Worm (Caenorhabditis elegans): ENCODE results near the gene srv-9.

Gene srv-9

ce11 chrV:13380178-13380577, 42.8 kb downstream of the srv-9 start, which contains the start of gene ifbp-1:
ifbp-1 (minus strand) TSS chrV:13380262.
- no peak for TF ChIP-seq snpc-4 (tag; optimal IDR thresholded peaks at IDR 0.05)
- no peak for TF ChIP-seq nhr-67 (tag; optimal IDR thresholded peaks at IDR 0.05)
- TF ChIP-seq lsy-12 (tag; optimal IDR thresholded peaks at IDR 0.05), result peak; percentile 27
- no peak for TF ChIP-seq fos-1 (tag; optimal IDR thresholded peaks at IDR 0.05)
- no peak for TF ChIP-seq ceh-28 (tag; optimal IDR thresholded peaks at IDR 0.05)
- TF ChIP-seq skn-1 (tag; optimal IDR thresholded peaks at IDR 0.05), result no peak
- no peak for TF ChIP-seq ceh-82 (tag; optimal IDR thresholded peaks at IDR 0.05)
- peak; percentile 96 for TF ChIP-seq nhr-25 (tag; optimal IDR thresholded peaks at IDR 0.05)
- no peak for TF ChIP-seq aly-2 (tag; optimal IDR thresholded peaks at IDR 0.05)
- TF ChIP-seq nhr-43 (tag; optimal IDR thresholded peaks at IDR 0.05; ENCODE audit: poor library complexity, severe bottlenecking), result peak; percentile 65
- no peak for TF ChIP-seq mml-1 (tag; optimal IDR thresholded peaks at IDR 0.05)
- TF ChIP-seq nhr-77 (tag; optimal IDR thresholded peaks at IDR 0.05), result no peak
- TF ChIP-seq R02D3.7 (tag; optimal IDR thresholded peaks at IDR 0.05), result peak; percentile 17
- TF ChIP-seq ceh-9 (tag; optimal IDR thresholded peaks at IDR 0.05), result no peak
- TF ChIP-seq ZK546.5 (tag; optimal IDR thresholded peaks at IDR 0.05), result no peak
- TF ChIP-seq ztf-11 (tag; optimal IDR thresholded peaks at IDR 0.05), result no peak
- TF ChIP-seq daf-12 (tag; optimal IDR thresholded peaks at IDR 0.05), result no peak
- TF ChIP-seq nhr-28 (tag; optimal IDR thresholded peaks at IDR 0.05), result no peak
- TF ChIP-seq tbx-2 (tag; optimal IDR thresholded peaks at IDR 0.05), result peak; percentile 16
- TF ChIP-seq elt-2 (tag; optimal IDR thresholded peaks at IDR 0.05), result no peak
- no peak for TF ChIP-seq unc-39 (tag; optimal IDR thresholded peaks at IDR 0.05)
- no peak for TF ChIP-seq unc-62 (GFP tag; optimal IDR thresholded peaks at IDR 0.05)
- no peak for TF ChIP-seq fkh-2 (tag; optimal IDR thresholded peaks at IDR 0.05)
- TF ChIP-seq lin-15B (tag; optimal IDR thresholded peaks at IDR 0.05), result no peak
- TF ChIP-seq sea-2 (GFP tag; optimal IDR thresholded peaks at IDR 0.05), result no peak
- peak; percentile 36 for TF ChIP-seq ceh-16 (tag; optimal IDR thresholded peaks at IDR 0.05)
- TF ChIP-seq nhr-12 (tag; optimal IDR thresholded peaks at IDR 0.05), result no peak
- peak; percentile 0 for TF ChIP-seq jun-1 (tag; optimal IDR thresholded peaks at IDR 0.05)
- no peak for TF ChIP-seq ztf-4 (tag; optimal IDR thresholded peaks at IDR 0.05)
- TF ChIP-seq nhr-237 (tag; optimal IDR thresholded peaks at IDR 0.05), result no peak
- no peak for TF ChIP-seq lin-39 (tag; optimal IDR thresholded peaks at IDR 0.05)
- no peak for TF ChIP-seq hmg-11 (tag; optimal IDR thresholded peaks at IDR 0.05)
- TF ChIP-seq elt-3 (tag; optimal IDR thresholded peaks at IDR 0.05), result peak in 1 of 3 experiments; percentile 67
- TF ChIP-seq eor-1 (tag; optimal IDR thresholded peaks at IDR 0.05), result no peak
- TF ChIP-seq egl-5 (tag; optimal IDR thresholded peaks at IDR 0.05), result no peak
- TF ChIP-seq elt-1 (tag; optimal IDR thresholded peaks at IDR 0.05), result peak; percentile 54
- TF ChIP-seq ama-1 (optimal IDR thresholded peaks at IDR 0.05), result no peak
- no peak for TF ChIP-seq fkh-10 (GFP tag; optimal IDR thresholded peaks at IDR 0.05)
- no peak for TF ChIP-seq nhr-76 (tag; optimal IDR thresholded peaks at IDR 0.05)
- no peak for TF ChIP-seq zag-1 (tag; optimal IDR thresholded peaks at IDR 0.05)
- no peak for TF ChIP-seq nhr-11 (tag; optimal IDR thresholded peaks at IDR 0.05)
- no peak for TF ChIP-seq nfya-1 (tag; optimal IDR thresholded peaks at IDR 0.05; ENCODE audit: insufficient read depth)
- peak; percentile 26 for TF ChIP-seq mdl-1 (tag; optimal IDR thresholded peaks at IDR 0.05)
- TF ChIP-seq nhr-23 (tag; optimal IDR thresholded peaks at IDR 0.05), result peak; percentile 88
- no peak for TF ChIP-seq pha-4 (tag; optimal IDR thresholded peaks at IDR 0.05)
- TF ChIP-seq egl-27 (tag; optimal IDR thresholded peaks at IDR 0.05), result no peak
- TF ChIP-seq pqm-1 (tag; optimal IDR thresholded peaks at IDR 0.05), result no peak

DNA sequence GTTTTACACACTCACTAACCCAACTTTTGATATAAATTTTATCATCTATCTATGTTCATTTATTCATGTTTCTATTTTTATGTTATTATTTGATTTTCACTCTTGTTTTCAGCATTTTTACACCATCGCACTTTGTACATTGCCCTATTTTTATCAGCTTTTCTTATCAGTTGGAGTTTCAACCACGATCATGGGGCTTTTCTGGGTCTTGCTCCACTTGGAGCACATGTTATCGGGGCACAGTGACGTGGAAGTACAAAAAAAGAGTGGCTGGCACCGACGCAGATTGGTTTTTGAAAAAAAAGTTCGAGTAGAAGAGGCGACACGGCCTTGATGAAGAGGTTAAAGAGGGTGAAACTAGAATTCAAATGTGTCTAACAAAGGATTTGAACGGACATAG, 45.8 kb downstream of the srv-9 start:
- peak; percentile 99 for TF ChIP-seq elt-2 (tag; optimal IDR thresholded peaks at IDR 0.05)
- TF ChIP-seq pqm-1 (tag; optimal IDR thresholded peaks at IDR 0.05), result peak; percentile 96
- no peak for TF ChIP-seq egl-27 (tag; optimal IDR thresholded peaks at IDR 0.05)
- peak; percentile 4 for TF ChIP-seq nhr-25 (tag; optimal IDR thresholded peaks at IDR 0.05)
- no peak for TF ChIP-seq elt-3 (tag; optimal IDR thresholded peaks at IDR 0.05)
- no peak for TF ChIP-seq tbx-2 (tag; optimal IDR thresholded peaks at IDR 0.05)
- peak; percentile 57 for TF ChIP-seq pha-4 (tag; optimal IDR thresholded peaks at IDR 0.05)
- peak; percentile 39 for TF ChIP-seq jun-1 (tag; optimal IDR thresholded peaks at IDR 0.05)
